Fruit fly (Drosophila melanogaster) Kc167 (cell line): ENCODE measurements around the gene Gmd.

Experiments used
- Myc ChIP-seq: fragments of >200 bp; optimal IDR thresholded peaks from 2 replicates; lab custom pipeline; 2017; ENCODE audit warnings: missing external identifiers
- Sin3A ChIP-seq: fragments of >200 bp; optimal IDR thresholded peaks from 2 replicates; lab custom pipeline; 2018; ENCODE audit warnings: missing external identifiers
- h ChIP-seq: fragments of >200 bp; optimal IDR thresholded peaks from 3 replicates; lab custom pipeline; 2018; ENCODE audit warnings: missing external identifiers
- insv ChIP-seq: fragments of >200 bp; optimal IDR thresholded peaks from 3 replicates; lab custom pipeline; 2018; ENCODE audit warnings: missing external identifiers
- psq ChIP-seq: fragments of >200 bp; optimal IDR thresholded peaks from 2 replicates; lab custom pipeline; 2017; ENCODE audit warnings: missing external identifiers
- ttk ChIP-seq: sonication (Bioruptor generic); optimal IDR thresholded peaks from 2 replicates; lab custom pipeline; 2017; ENCODE audit warnings: missing external identifiers

The Gmd gene

DNA sequence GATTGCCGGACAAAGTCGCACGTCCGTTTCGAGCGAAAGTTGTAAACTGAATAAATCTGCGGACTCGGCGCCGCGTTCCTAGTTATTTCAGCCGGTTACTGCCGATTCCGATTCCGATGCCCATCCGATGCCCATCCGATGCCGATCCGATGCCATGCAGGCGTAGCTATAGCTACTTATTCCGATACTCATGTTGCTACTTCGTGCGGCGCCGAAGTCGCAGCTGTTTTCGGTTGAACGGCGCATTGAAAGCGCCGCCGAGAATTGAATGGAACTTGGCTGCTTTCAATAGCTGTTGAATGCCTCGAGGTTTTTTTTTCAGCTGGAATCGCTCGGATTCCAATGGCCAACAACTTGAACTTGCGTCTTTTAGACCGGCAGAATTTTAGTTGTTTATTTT lies 48.5 kb downstream of the Gmd start:
- TF ChIP-seq ttk (lab: Kevin White, UChicago) (no peak), Myc (lab: Kevin White, UChicago) (no peak), insv (lab: Kevin White, UChicago) (no peak), psq (lab: Kevin White, UChicago) (no peak), h (lab: Kevin White, UChicago) (no peak), Sin3A (no peak)
